Fruit fly (Drosophila melanogaster) whole organism, prepupa: Measurements from ENCODE around the gene CG7523.

ENCODE experiments used
- CG10631 ChIP-seq: fragments of 200-800 bp; sonication (Bioruptor generic); optimal IDR thresholded peaks from 2 replicates; lab custom pipeline; 2016; ENCODE audit warnings: missing biosample characterization, missing genetic modification characterization
- CG11294 ChIP-seq: fragments of 200-800 bp; sonication (Bioruptor generic); IDR thresholded peaks from 2 replicates; pipeline ENCODE4 v1.3.6; 2022; ENCODE audit warnings: missing biosample characterization, missing genetic modification characterization
- CG11762 ChIP-seq: fragments of 200-800 bp; sonication (Bioruptor generic); optimal IDR thresholded peaks from 3 replicates; lab custom pipeline; 2016; ENCODE audit warnings: missing biosample characterization, missing genetic modification characterization; ENCODE audit not compliant: insufficient read depth
- CG11902 ChIP-seq: fragments of 200-800 bp; sonication (Bioruptor generic); optimal IDR thresholded peaks from 3 replicates; lab custom pipeline; 2016; ENCODE audit warnings: missing biosample characterization, missing genetic modification characterization
- CG15336 ChIP-seq: fragments of 200-800 bp; sonication (Bioruptor generic); IDR thresholded peaks from 2 replicates; pipeline ENCODE4 v1.3.6; 2022; ENCODE audit warnings: missing biosample characterization, missing genetic modification characterization
- CG1621 ChIP-seq: fragments of 200-800 bp; sonication (Bioruptor generic); optimal IDR thresholded peaks from 3 replicates; lab custom pipeline; 2018; ENCODE audit warnings: missing biosample characterization, mild to moderate bottlenecking, missing genetic modification characterization
- CG16779 ChIP-seq: fragments of 200-800 bp; sonication (Bioruptor generic); optimal IDR thresholded peaks from 3 replicates; lab custom pipeline; 2017; ENCODE audit warnings: missing biosample characterization, mild to moderate bottlenecking, missing genetic modification characterization
- CG3032 ChIP-seq: fragments of 200-800 bp; optimal IDR thresholded peaks from 2 replicates; lab custom pipeline; 2019; ENCODE audit warnings: missing biosample characterization, mild to moderate bottlenecking, missing genetic modification characterization, moderate library complexity
- CG31627 ChIP-seq: fragments of 200-800 bp; sonication (Bioruptor generic); optimal IDR thresholded peaks from 3 replicates; lab custom pipeline; 2016; ENCODE audit warnings: missing biosample characterization, missing genetic modification characterization
- CG32006 ChIP-seq: fragments of 200-800 bp; sonication (Bioruptor generic); optimal IDR thresholded peaks from 3 replicates; lab custom pipeline; 2017; ENCODE audit warnings: missing biosample characterization, mild to moderate bottlenecking, missing genetic modification characterization
- CG3919 ChIP-seq: fragments of 200-800 bp; sonication (Bioruptor generic); optimal IDR thresholded peaks from 3 replicates; lab custom pipeline; 2016; ENCODE audit warnings: missing biosample characterization, missing genetic modification characterization
- CG4318 ChIP-seq: fragments of 200-800 bp; sonication (Bioruptor generic); optimal IDR thresholded peaks from 3 replicates; lab custom pipeline; 2017; ENCODE audit warnings: missing biosample characterization, mild to moderate bottlenecking, missing genetic modification characterization
- CG6163 ChIP-seq: fragments of 200-800 bp; sonication (Bioruptor generic); IDR thresholded peaks from 3 replicates; pipeline ENCODE4 v1.3.6; 2022; ENCODE audit warnings: missing biosample characterization, missing genetic modification characterization
- CG6276 ChIP-seq: fragments of 200-800 bp; sonication (Bioruptor generic); optimal IDR thresholded peaks from 2 replicates; lab custom pipeline; 2017; ENCODE audit warnings: missing biosample characterization, mild to moderate bottlenecking, missing genetic modification characterization
- CG6792 ChIP-seq: fragments of 200-800 bp; sonication (Bioruptor generic); optimal IDR thresholded peaks from 3 replicates; lab custom pipeline; 2016; ENCODE audit warnings: missing biosample characterization, missing genetic modification characterization
- CG6808 ChIP-seq: fragments of 200-800 bp; sonication (Bioruptor generic); optimal IDR thresholded peaks from 3 replicates; lab custom pipeline; 2017; ENCODE audit warnings: missing biosample characterization, missing genetic modification characterization, mild to moderate bottlenecking, moderate library complexity, missing genetic modification reagents
- CG6854 ChIP-seq: fragments of 200-800 bp; sonication (Bioruptor generic); optimal IDR thresholded peaks from 2 replicates; lab custom pipeline; 2017; ENCODE audit warnings: missing biosample characterization, mild to moderate bottlenecking, missing genetic modification characterization
- CG8119 ChIP-seq: fragments of 200-800 bp; sonication (Bioruptor generic); IDR thresholded peaks from 3 replicates; pipeline ENCODE4 v1.3.6; 2022; ENCODE audit warnings: missing biosample characterization, missing genetic modification characterization
- CG8632 ChIP-seq: fragments of 200-800 bp; sonication (Bioruptor generic); optimal IDR thresholded peaks from 3 replicates; lab custom pipeline; 2016; ENCODE audit warnings: missing biosample characterization, missing genetic modification characterization
- CG9139 ChIP-seq: fragments of 200-800 bp; sonication (Bioruptor generic); optimal IDR thresholded peaks from 3 replicates; lab custom pipeline; 2017; ENCODE audit warnings: missing biosample characterization, mild to moderate bottlenecking, missing genetic modification characterization
- Eip75B ChIP-seq: fragments of 200-800 bp; sonication (Bioruptor generic); optimal IDR thresholded peaks from 3 replicates; lab custom pipeline; 2016; ENCODE audit warnings: missing biosample characterization, missing genetic modification characterization
- Eip78C ChIP-seq: fragments of 200-800 bp; sonication (Bioruptor generic); peaks from one replicate; lab custom pipeline; 2016; ENCODE audit warnings: missing biosample characterization, missing genetic modification characterization
- Eip93F ChIP-seq: fragments of 200-800 bp; sonication (Bioruptor generic); optimal IDR thresholded peaks from 2 replicates; lab custom pipeline; 2016; ENCODE audit warnings: missing biosample characterization, mild to moderate bottlenecking, missing genetic modification characterization
- Ets21C ChIP-seq: fragments of 200-800 bp; sonication (Bioruptor generic); optimal IDR thresholded peaks from 3 replicates; lab custom pipeline; 2016; ENCODE audit warnings: missing biosample characterization, missing genetic modification characterization
- Gug ChIP-seq: fragments of 200-800 bp; sonication (Bioruptor generic); IDR thresholded peaks from 2 replicates; pipeline ENCODE4 v1.3.6; 2022; ENCODE audit warnings: missing biosample characterization, missing genetic modification characterization
- Hr38 ChIP-seq: sonication (Bioruptor generic); optimal IDR thresholded peaks from 2 replicates; lab custom pipeline; 2016; ENCODE audit warnings: missing biosample characterization, missing genetic modification characterization
- Hr39 ChIP-seq: fragments of 200-800 bp; sonication (Bioruptor generic); optimal IDR thresholded peaks from 2 replicates; lab custom pipeline; 2016; ENCODE audit warnings: missing biosample characterization, missing genetic modification characterization
- Hr4 ChIP-seq: fragments of 200-800 bp; sonication (Bioruptor generic); optimal IDR thresholded peaks from 3 replicates; lab custom pipeline; 2016; ENCODE audit warnings: missing biosample characterization, missing genetic modification characterization
- OdsH ChIP-seq: fragments of 200-800 bp; sonication (Bioruptor generic); optimal IDR thresholded peaks from 3 replicates; lab custom pipeline; 2016; ENCODE audit warnings: missing biosample characterization, missing genetic modification characterization
- Smox ChIP-seq: fragments of 200-800 bp; sonication (Bioruptor generic); optimal IDR thresholded peaks from 3 replicates; lab custom pipeline; 2016; ENCODE audit warnings: missing biosample characterization, missing genetic modification characterization
- Sox102F ChIP-seq: fragments of 200-800 bp; sonication (Bioruptor generic); optimal IDR thresholded peaks from 2 replicates; lab custom pipeline; 2016; ENCODE audit warnings: missing biosample characterization, mild to moderate bottlenecking, missing genetic modification characterization
- Sox14 ChIP-seq: fragments of 200-800 bp; sonication (Bioruptor generic); optimal IDR thresholded peaks from 3 replicates; lab custom pipeline; 2016; ENCODE audit warnings: missing biosample characterization, missing genetic modification characterization
- Sox15 ChIP-seq: fragments of 200-800 bp; sonication (Bioruptor generic); optimal IDR thresholded peaks from 3 replicates; lab custom pipeline; 2016; ENCODE audit warnings: missing biosample characterization, missing genetic modification characterization
- achi ChIP-seq: fragments of 200-800 bp; sonication (Bioruptor generic); optimal IDR thresholded peaks from 3 replicates; lab custom pipeline; 2016; ENCODE audit warnings: missing biosample characterization, missing genetic modification characterization
- dsx ChIP-seq: fragments of 200-800 bp; optimal IDR thresholded peaks from 3 replicates; lab custom pipeline; 2019; ENCODE audit warnings: missing biosample characterization, mild to moderate bottlenecking, missing genetic modification characterization, moderate library complexity; ENCODE audit not compliant: poor library complexity, severe bottlenecking
- fd59A ChIP-seq: fragments of 200-800 bp; sonication (Bioruptor generic); optimal IDR thresholded peaks from 2 replicates; lab custom pipeline; 2017; ENCODE audit warnings: missing biosample characterization, mild to moderate bottlenecking, missing genetic modification characterization, missing genetic modification reagents
- fd85E ChIP-seq: fragments of 200-800 bp; sonication (Bioruptor generic); optimal IDR thresholded peaks from 3 replicates; lab custom pipeline; 2016; ENCODE audit warnings: missing biosample characterization, missing genetic modification characterization
- fkh ChIP-seq: fragments of 200-800 bp; sonication (Bioruptor generic); optimal IDR thresholded peaks from 3 replicates; lab custom pipeline; 2017; ENCODE audit warnings: missing biosample characterization, mild to moderate bottlenecking, missing genetic modification characterization, moderate library complexity
- net ChIP-seq: fragments of 200-800 bp; sonication (Bioruptor generic); optimal IDR thresholded peaks from 3 replicates; lab custom pipeline; 2016; ENCODE audit warnings: missing biosample characterization, missing genetic modification characterization
- pdm3 ChIP-seq: fragments of 200-800 bp; sonication (Bioruptor generic); optimal IDR thresholded peaks from 3 replicates; lab custom pipeline; 2016; ENCODE audit warnings: missing biosample characterization, missing genetic modification characterization
- salr ChIP-seq, 2 experiments: fragments of 200-800 bp; sonication (Bioruptor generic); optimal IDR thresholded peaks; 3 replicates each; lab custom pipeline; 2016 to 2018; ENCODE audit warnings: missing biosample characterization in 2 of 2, missing genetic modification characterization in 2 of 2, mild to moderate bottlenecking in 1 of 2
- spab ChIP-seq: fragments of 200-800 bp; sonication (Bioruptor generic); optimal IDR thresholded peaks from 2 replicates; lab custom pipeline; 2017; ENCODE audit warnings: missing biosample characterization, mild to moderate bottlenecking, missing genetic modification characterization, missing genetic modification reagents
- ss ChIP-seq, 2 experiments: fragments of 200-800 bp; sonication (Bioruptor generic); optimal IDR thresholded peaks; 2 replicates in 1 of 2; 3 replicates in 1 of 2; lab custom pipeline; 2017 to 2018; ENCODE audit warnings: mild to moderate bottlenecking in 2 of 2, missing biosample characterization in 2 of 2, missing genetic modification characterization in 2 of 2, moderate library complexity in 1 of 2
- svp ChIP-seq: fragments of 200-800 bp; sonication (Bioruptor generic); peaks from one replicate; lab custom pipeline; 2016; ENCODE audit warnings: missing biosample characterization, missing genetic modification characterization
- topi ChIP-seq: fragments of 200-800 bp; sonication (Bioruptor generic); optimal IDR thresholded peaks from 3 replicates; lab custom pipeline; 2016; ENCODE audit warnings: missing biosample characterization, missing genetic modification characterization
- vri ChIP-seq: fragments of 200-800 bp; sonication (Bioruptor generic); optimal IDR thresholded peaks from 3 replicates; lab custom pipeline; 2016; ENCODE audit warnings: missing biosample characterization, mild to moderate bottlenecking, missing genetic modification characterization

CG7523 gene

dm6 chr3R:17701131-17701593 lies 30.5 kb upstream of the CG7523 start (continued):
- TF ChIP-seq CG3919 (peak; percentile 2), fkh (GFP tag; lab: Kevin White, UChicago) (peak; percentile 39), Eip75B (no peak), CG11294 (0 out of 2 replicates have a peak, but pooled peaks have one; percentile 31), CG6163 (GFP tag; lab: Robert Waterston, UW) (peak; percentile 53), CG32006 (no peak), CG10631 (GFP tag; lab: Kevin White, UChicago) (no peak), CG4318 (GFP tag; lab: Kevin White, UChicago) (no peak), Sox14 (GFP tag; lab: Kevin White, UChicago) (peak; percentile 68), CG8119 (GFP tag; lab: Robert Waterston, UW) (0 out of 3 replicates have a peak, but pooled peaks have one; percentile 8), CG15336 (GFP tag; lab: Robert Waterston, UW) (peak; percentile 47; the same call in 1 of the 2 replicates), CG6808 (peak; percentile 5), svp (GFP tag; lab: Kevin White, UChicago) (peak; percentile 38), CG8632 (no peak), dsx (peak; percentile 40), Hr4 (GFP tag; lab: Kevin White, UChicago) (peak; percentile 5), Sox102F (GFP tag; lab: Kevin White, UChicago) (peak; percentile 39), CG9139 (GFP tag; lab: Kevin White, UChicago) (no peak), vri (peak; percentile 60), CG16779 (tag; lab: Kevin White, UChicago) (no peak), CG11902 (GFP tag; lab: Kevin White, UChicago) (no peak), CG6276 (GFP tag; lab: Kevin White, UChicago) (no peak), Hr39 (GFP tag; lab: Kevin White, UChicago) (no peak)

dm6 chr3R:17700488-17701130 lies 29.9 kb upstream of the CG7523 start:
- TF ChIP-seq Gug (GFP tag; lab: Robert Waterston, UW) (peak; percentile 97), CG9139 (GFP tag; lab: Kevin White, UChicago) (peak; percentile 97), ss (GFP tag; optimal IDR thresholded peaks at IDR 0.05; lab: Kevin White, UChicago) (peak; percentile 97 to 98), dsx (peak; percentile 98), CG8119 (GFP tag; lab: Robert Waterston, UW) (peak; percentile 99), Sox15 (GFP tag; lab: Kevin White, UChicago) (peak; percentile 96), CG31627 (GFP tag; lab: Kevin White, UChicago) (peak; percentile 87), topi (GFP tag; lab: Kevin White, UChicago) (peak; percentile 91), achi (GFP tag; lab: Kevin White, UChicago) (peak; percentile 98), Ets21C (GFP tag; lab: Kevin White, UChicago) (peak; percentile 80), OdsH (GFP tag; lab: Kevin White, UChicago) (peak; percentile 99), Smox (GFP tag; lab: Kevin White, UChicago) (peak; percentile 90), net (GFP tag; lab: Kevin White, UChicago) (peak; percentile 96), Eip75B (peak; percentile 91), CG6276 (GFP tag; lab: Kevin White, UChicago) (peak; percentile 98), salr (GFP tag; optimal IDR thresholded peaks at IDR 0.05; lab: Kevin White, UChicago) (peak; percentile 86 to 93), svp (GFP tag; lab: Kevin White, UChicago) (peak; percentile 93), Eip93F (GFP tag; lab: Kevin White, UChicago) (peak; percentile 94), CG6854 (peak; percentile 83), CG4318 (GFP tag; lab: Kevin White, UChicago) (peak; percentile 96), CG11902 (GFP tag; lab: Kevin White, UChicago) (peak; percentile 95), Hr38 (GFP tag; lab: Kevin White, UChicago) (no peak), fkh (GFP tag; lab: Kevin White, UChicago) (peak; percentile 82), CG3032 (tag; lab: Kevin White, UChicago) (peak; percentile 99), fd85E (peak; percentile 76), CG6808 (peak; percentile 97), Sox14 (GFP tag; lab: Kevin White, UChicago) (peak; percentile 80), CG6163 (GFP tag; lab: Robert Waterston, UW) (peak; percentile 97), Hr4 (GFP tag; lab: Kevin White, UChicago) (peak; percentile 94), vri (peak; percentile 84), CG11762 (GFP tag; lab: Kevin White, UChicago) (peak; percentile 96), pdm3 (GFP tag; lab: Kevin White, UChicago) (peak; percentile 92), Hr39 (GFP tag; lab: Kevin White, UChicago) (peak; percentile 86), spab (peak; percentile 97), CG1621 (tag; lab: Kevin White, UChicago) (peak; percentile 83), CG6792 (peak; percentile 98), CG16779 (tag; lab: Kevin White, UChicago) (peak; percentile 97), CG11294 (peak; percentile 98), fd59A (GFP tag; lab: Kevin White, UChicago) (peak; percentile 91), Eip78C (peak; percentile 98)
